Worm (Caenorhabditis elegans) whole organism, L2 larva: ENCODE data around the gene elmd-1.

Experiments
- C34F6.9 ChIP-seq: fragments of 150-350 bp; optimal IDR thresholded peaks from 2 replicates; lab custom pipeline; 2014; ENCODE audit warnings: missing biosample characterization, missing genetic modification characterization
- F13H6.1 ChIP-seq: sonication (generic microtip); optimal IDR thresholded peaks from 2 replicates; lab custom pipeline; 2016; ENCODE audit warnings: missing genetic modification characterization, missing compliant biosample characterization
- R02D3.7 ChIP-seq: fragments of 150-350 bp; optimal IDR thresholded peaks from 2 replicates; lab custom pipeline; 2014; ENCODE audit warnings: missing biosample characterization, missing genetic modification characterization
- Y55F3AM.14 ChIP-seq: fragments of 200-800 bp; sonication (Bioruptor generic); optimal IDR thresholded peaks from 2 replicates; lab custom pipeline; 2018; ENCODE audit warnings: mild to moderate bottlenecking, missing genetic modification characterization, missing compliant biosample characterization
- ZK546.5 ChIP-seq: sonication (generic microtip); optimal IDR thresholded peaks from 2 replicates; lab custom pipeline; 2017; ENCODE audit warnings: missing biosample characterization, missing genetic modification characterization
- alr-1 ChIP-seq: fragments of 150-350 bp; optimal IDR thresholded peaks from 2 replicates; lab custom pipeline; 2014; ENCODE audit warnings: missing biosample characterization, missing genetic modification characterization
- aly-2 ChIP-seq: fragments of 150-350 bp; optimal IDR thresholded peaks from 2 replicates; lab custom pipeline; 2014; ENCODE audit warnings: missing biosample characterization, missing genetic modification characterization
- ama-1 ChIP-seq: fragments of 150-350 bp; optimal IDR thresholded peaks from 2 replicates; lab custom pipeline; 2018; ENCODE audit warnings: inconsistent platforms
- blmp-1 ChIP-seq: sonication (generic microtip); optimal IDR thresholded peaks from 2 replicates; lab custom pipeline; 2017; ENCODE audit warnings: missing genetic modification characterization, mild to moderate bottlenecking, missing compliant biosample characterization, antibody characterized with exemption, moderate library complexity; ENCODE audit not compliant: insufficient read depth
- ceh-16 ChIP-seq: fragments of 150-350 bp; optimal IDR thresholded peaks from 2 replicates; lab custom pipeline; 2014; ENCODE audit warnings: missing biosample characterization, missing genetic modification characterization
- ceh-82 ChIP-seq: fragments of 150-350 bp; optimal IDR thresholded peaks from 2 replicates; lab custom pipeline; 2014; ENCODE audit warnings: missing biosample characterization, missing genetic modification characterization
- crh-2 ChIP-seq: sonication (generic microtip); optimal IDR thresholded peaks from 2 replicates; lab custom pipeline; 2017; ENCODE audit warnings: missing biosample characterization, missing genetic modification characterization
- dmd-4 ChIP-seq: sonication (generic microtip); optimal IDR thresholded peaks from 2 replicates; lab custom pipeline; 2017; ENCODE audit warnings: missing biosample characterization, missing genetic modification characterization
- egl-27 ChIP-seq: sonication (generic microtip); optimal IDR thresholded peaks from 3 replicates; lab custom pipeline; 2017; ENCODE audit warnings: missing biosample characterization, missing genetic modification reagents, missing genetic modification characterization
- elt-1 ChIP-seq: fragments of 150-350 bp; optimal IDR thresholded peaks from 2 replicates; lab custom pipeline; 2014; ENCODE audit warnings: missing biosample characterization, missing genetic modification characterization
- elt-3 ChIP-seq: sonication (generic microtip); optimal IDR thresholded peaks from 2 replicates; lab custom pipeline; 2017; ENCODE audit warnings: missing biosample characterization, missing genetic modification characterization
- fos-1 ChIP-seq: fragments of 150-350 bp; optimal IDR thresholded peaks from 2 replicates; lab custom pipeline; 2014; ENCODE audit warnings: missing biosample characterization, missing genetic modification characterization
- gmeb-1 ChIP-seq: fragments of 150-350 bp; optimal IDR thresholded peaks from 2 replicates; lab custom pipeline; 2014; ENCODE audit warnings: missing biosample characterization, missing genetic modification characterization
- lin-11 ChIP-seq: fragments of 150-350 bp; sonication (generic microtip); optimal IDR thresholded peaks from 2 replicates; lab custom pipeline; 2014; ENCODE audit warnings: missing biosample characterization, missing genetic modification characterization, inconsistent platforms, mixed read lengths
- lin-13 ChIP-seq: fragments of 150-350 bp; optimal IDR thresholded peaks from 2 replicates; lab custom pipeline; 2014; ENCODE audit warnings: missing biosample characterization, missing genetic modification reagents, missing genetic modification characterization
- lin-39 ChIP-seq: fragments of 150-350 bp; optimal IDR thresholded peaks from 2 replicates; lab custom pipeline; 2014; ENCODE audit warnings: missing biosample characterization, missing genetic modification reagents, missing genetic modification characterization
- lsy-2 ChIP-seq, 2 experiments: fragments of 150-350 bp in 1 of 2; sonication (generic microtip) in 1 of 2; optimal IDR thresholded peaks; 2 replicates each; lab custom pipeline; 2014 to 2017; ENCODE audit warnings: missing biosample characterization in 2 of 2, missing genetic modification characterization in 2 of 2
- mab-5 ChIP-seq: fragments of 150-350 bp; optimal IDR thresholded peaks from 2 replicates; lab custom pipeline; 2014; ENCODE audit warnings: missing biosample characterization, missing genetic modification characterization
- mbf-1 ChIP-seq: sonication (generic microtip); optimal IDR thresholded peaks from 2 replicates; lab custom pipeline; 2017; ENCODE audit warnings: missing biosample characterization, missing genetic modification characterization
- mdl-1 ChIP-seq, 2 experiments: fragments of 150-350 bp in 1 of 2; sonication (generic microtip) in 1 of 2; optimal IDR thresholded peaks; 2 replicates each; lab custom pipeline; 2017; ENCODE audit warnings: missing biosample characterization in 2 of 2, missing genetic modification characterization in 2 of 2
- nhr-10 ChIP-seq: sonication (generic microtip); optimal IDR thresholded peaks from 2 replicates; lab custom pipeline; 2017; ENCODE audit warnings: missing biosample characterization, missing genetic modification characterization
- nhr-11 ChIP-seq: fragments of 150-350 bp; optimal IDR thresholded peaks from 2 replicates; lab custom pipeline; 2014; ENCODE audit warnings: missing biosample characterization, missing genetic modification characterization
- nhr-12 ChIP-seq: fragments of 150-350 bp; optimal IDR thresholded peaks from 2 replicates; lab custom pipeline; 2014; ENCODE audit warnings: missing biosample characterization, missing genetic modification characterization
- nhr-129 ChIP-seq: fragments of 150-350 bp; optimal IDR thresholded peaks from 2 replicates; lab custom pipeline; 2014; ENCODE audit warnings: missing biosample characterization, missing genetic modification characterization
- nhr-21 ChIP-seq: fragments of 150-350 bp; optimal IDR thresholded peaks from 2 replicates; lab custom pipeline; 2014; ENCODE audit warnings: missing biosample characterization, missing genetic modification characterization
- nhr-23 ChIP-seq: fragments of 150-350 bp; optimal IDR thresholded peaks from 2 replicates; lab custom pipeline; 2014; ENCODE audit warnings: missing biosample characterization, missing genetic modification reagents, missing genetic modification characterization
- nhr-237 ChIP-seq: fragments of 150-350 bp; optimal IDR thresholded peaks from 2 replicates; lab custom pipeline; 2014; ENCODE audit warnings: missing biosample characterization, missing genetic modification characterization
- nhr-25 ChIP-seq: fragments of 150-350 bp; sonication (generic microtip); optimal IDR thresholded peaks from 3 replicates; lab custom pipeline; 2014; ENCODE audit warnings: missing biosample characterization, missing genetic modification characterization
- nhr-6 ChIP-seq: fragments of 150-350 bp; optimal IDR thresholded peaks from 2 replicates; lab custom pipeline; 2014; ENCODE audit warnings: missing biosample characterization, missing genetic modification characterization
- nhr-77 ChIP-seq: fragments of 150-350 bp; optimal IDR thresholded peaks from 2 replicates; lab custom pipeline; 2014; ENCODE audit warnings: missing biosample characterization, missing genetic modification characterization
- peb-1 ChIP-seq: fragments of 150-350 bp; optimal IDR thresholded peaks from 2 replicates; lab custom pipeline; 2014; ENCODE audit warnings: missing biosample characterization, missing genetic modification characterization
- sem-4 ChIP-seq: fragments of 150-350 bp; optimal IDR thresholded peaks from 2 replicates; lab custom pipeline; 2014; ENCODE audit warnings: missing biosample characterization, missing genetic modification reagents, missing genetic modification characterization
- skn-1 ChIP-seq: sonication (generic microtip); optimal IDR thresholded peaks from 2 replicates; lab custom pipeline; 2017; ENCODE audit warnings: missing biosample characterization, missing genetic modification characterization
- sma-3 ChIP-seq: sonication (generic microtip); optimal IDR thresholded peaks from 2 replicates; lab custom pipeline; 2016; ENCODE audit warnings: missing genetic modification reagents, missing genetic modification characterization, missing compliant biosample characterization
- sma-9 ChIP-seq, 2 experiments: fragments of 150-350 bp in 1 of 2; sonication (generic microtip) in 1 of 2; optimal IDR thresholded peaks; 2 replicates each; lab custom pipeline; 2014 to 2016; ENCODE audit warnings: missing genetic modification characterization in 2 of 2, mild to moderate bottlenecking in 1 of 2, missing biosample characterization in 1 of 2, missing compliant biosample characterization in 1 of 2, missing genetic modification reagents in 1 of 2, moderate library complexity in 1 of 2
- snpc-4 ChIP-seq: fragments of 150-350 bp; optimal IDR thresholded peaks from 2 replicates; lab custom pipeline; 2014; ENCODE audit warnings: missing biosample characterization, missing genetic modification characterization
- unc-39 ChIP-seq: fragments of 150-350 bp; optimal IDR thresholded peaks from 2 replicates; lab custom pipeline; 2014; ENCODE audit warnings: missing biosample characterization, missing genetic modification characterization
- unc-55 ChIP-seq: fragments of 150-350 bp; sonication (generic microtip); optimal IDR thresholded peaks from 3 replicates; lab custom pipeline; 2014; ENCODE audit warnings: missing biosample characterization, missing genetic modification reagents, missing genetic modification characterization
- unc-62 ChIP-seq: fragments of 150-350 bp; optimal IDR thresholded peaks from 2 replicates; lab custom pipeline; 2014; ENCODE audit warnings: missing biosample characterization, missing genetic modification reagents, missing genetic modification characterization
- zag-1 ChIP-seq: fragments of 150-350 bp; optimal IDR thresholded peaks from 2 replicates; lab custom pipeline; 2014; ENCODE audit warnings: missing biosample characterization, missing genetic modification characterization
- ztf-1 ChIP-seq: fragments of 200-800 bp; sonication (Bioruptor generic); conservative IDR thresholded peaks from 2 replicates; pipeline ENCODE4 v1.3.6; 2022; ENCODE audit warnings: missing genetic modification characterization, missing compliant biosample characterization
- ztf-11 ChIP-seq: sonication (generic microtip); optimal IDR thresholded peaks from 2 replicates; lab custom pipeline; 2017; ENCODE audit warnings: missing biosample characterization, missing genetic modification characterization
- ztf-4 ChIP-seq: fragments of 150-350 bp; optimal IDR thresholded peaks from 2 replicates; lab custom pipeline; 2014; ENCODE audit warnings: missing biosample characterization, missing genetic modification characterization

elmd-1 gene

ce11 chrIII:3389426-3390020, at the start of gene elmd-1, which contains the start of gene hecw-1:
Gene elmd-1 (plus strand): TSS chrIII:3389919.
Gene hecw-1 (minus strand): TSS chrIII:3389970.
- TF ChIP-seq snpc-4 (tag; lab: Kevin White, UChicago): no peak
- no peak for TF ChIP-seq nhr-237 (tag; lab: Kevin White, UChicago)
- TF ChIP-seq unc-39 (tag; lab: Kevin White, UChicago): no peak
- TF ChIP-seq sem-4 (tag; lab: Kevin White, UChicago): no peak
- TF ChIP-seq ZK546.5 (tag; lab: Kevin White, UChicago): no peak
- peak; percentile 73 for TF ChIP-seq unc-55 (GFP tag; lab: Kevin White, UChicago)
- no peak for TF ChIP-seq ceh-16 (tag; lab: Kevin White, UChicago)
- no peak for TF ChIP-seq nhr-12 (tag; lab: Kevin White, UChicago)
- peak; percentile 56 for TF ChIP-seq lin-13 (GFP tag; lab: Kevin White, UChicago)
- no peak for TF ChIP-seq R02D3.7
- TF ChIP-seq peb-1 (tag; lab: Kevin White, UChicago): no peak
- TF ChIP-seq gmeb-1 (tag; lab: Kevin White, UChicago): peak; percentile 53
- TF ChIP-seq nhr-25 (tag; lab: Kevin White, UChicago): no peak
- peak; percentile 70 for TF ChIP-seq fos-1 (tag; lab: Kevin White, UChicago)
- no peak for TF ChIP-seq Y55F3AM.14 (GFP tag; lab: Kevin White, UChicago)
- no peak for TF ChIP-seq lin-11
- TF ChIP-seq aly-2 (tag; lab: Kevin White, UChicago): no peak
- no peak for TF ChIP-seq nhr-10
- no peak for TF ChIP-seq nhr-77 (tag; lab: Kevin White, UChicago)
- no peak for TF ChIP-seq blmp-1 (tag; lab: Kevin White, UChicago)
- peak; percentile 51 for TF ChIP-seq sma-3 (GFP tag; lab: Kevin White, UChicago)
- TF ChIP-seq mdl-1 (tag; optimal IDR thresholded peaks at IDR 0.05; lab: Kevin White, UChicago): no peak
- no peak for TF ChIP-seq ztf-11 (tag; lab: Kevin White, UChicago)
- no peak for TF ChIP-seq elt-3 (tag; lab: Kevin White, UChicago)
- peak; percentile 28 for TF ChIP-seq ztf-4 (tag; lab: Kevin White, UChicago)
- no peak for TF ChIP-seq nhr-23 (tag; lab: Kevin White, UChicago)
- TF ChIP-seq crh-2: peak; percentile 71
- TF ChIP-seq nhr-21 (tag; lab: Kevin White, UChicago): no peak
- peak; percentile 57 for TF ChIP-seq nhr-129
- TF ChIP-seq C34F6.9 (tag; lab: Kevin White, UChicago): peak; percentile 63
- TF ChIP-seq mbf-1 (tag; lab: Kevin White, UChicago): no peak
- no peak for TF ChIP-seq zag-1 (tag; lab: Kevin White, UChicago)
- TF ChIP-seq egl-27 (tag; lab: Kevin White, UChicago): peak; percentile 50
- TF ChIP-seq elt-1 (tag; lab: Kevin White, UChicago): no peak
- TF ChIP-seq lsy-2 (tag; optimal IDR thresholded peaks at IDR 0.05; lab: Kevin White, UChicago): peak; percentile 22 to 56
- no peak for TF ChIP-seq alr-1 (tag; lab: Kevin White, UChicago)
- TF ChIP-seq lin-39 (tag; lab: Kevin White, UChicago): no peak
- TF ChIP-seq unc-62 (GFP tag; lab: Kevin White, UChicago): no peak
- no peak for TF ChIP-seq ama-1
- peak; percentile 60 for TF ChIP-seq F13H6.1
- TF ChIP-seq skn-1 (tag; lab: Kevin White, UChicago): no peak
- no peak for TF ChIP-seq ztf-1 (GFP tag; lab: Robert Waterston, UW)
- TF ChIP-seq nhr-11 (tag; lab: Kevin White, UChicago): no peak
- TF ChIP-seq mab-5: no peak
- peak; percentile 3 for TF ChIP-seq sma-9 (GFP tag; optimal IDR thresholded peaks at IDR 0.05; lab: Kevin White, UChicago)
- TF ChIP-seq sma-9 (tag; optimal IDR thresholded peaks at IDR 0.05; lab: Kevin White, UChicago): no peak
- TF ChIP-seq ceh-82 (tag; lab: Kevin White, UChicago): no peak
- no peak for TF ChIP-seq dmd-4 (tag; lab: Kevin White, UChicago)
- TF ChIP-seq nhr-6 (tag; lab: Kevin White, UChicago): no peak
